Fruit fly (Drosophila melanogaster) whole organism, embryonic: Measurements from ENCODE around the gene Hacd1.
A peak's percentile ranks its signal among the peaks of the same experiment; 100 is the strongest.

ENCODE experiments used
- Atf3 ChIP-seq: fragments of 200-800 bp; sonication (Bioruptor generic); optimal IDR thresholded peaks from 3 replicates; lab custom pipeline; 2016; ENCODE audit warnings: missing biosample characterization, missing genetic modification characterization
- Atf6 ChIP-seq: fragments of 200-800 bp; sonication (Bioruptor generic); IDR thresholded peaks from 2 replicates; pipeline ENCODE4 v1.3.6; 2022; ENCODE audit warnings: missing biosample characterization, missing genetic modification characterization
- BtbVII ChIP-seq: fragments of 200-800 bp; sonication (Bioruptor generic); optimal IDR thresholded peaks from 3 replicates; lab custom pipeline; 2017; ENCODE audit warnings: missing biosample characterization, mild to moderate bottlenecking, missing genetic modification characterization
- CG11398 ChIP-seq: fragments of 200-800 bp; sonication (Bioruptor generic); optimal IDR thresholded peaks from 2 replicates; lab custom pipeline; 2016; ENCODE audit warnings: missing biosample characterization, missing genetic modification characterization
- CG11456 ChIP-seq: fragments of 200-800 bp; sonication (Bioruptor generic); IDR thresholded peaks from 3 replicates; pipeline ENCODE4 v1.3.6; 2022; ENCODE audit warnings: missing biosample characterization, missing genetic modification characterization
- CG11695 ChIP-seq: fragments of 200-800 bp; sonication (Bioruptor generic); IDR thresholded peaks from 3 replicates; pipeline ENCODE4 v1.3.6; 2022; ENCODE audit warnings: missing biosample characterization, missing genetic modification characterization
- CG11723 ChIP-seq: fragments of 200-800 bp; sonication (Bioruptor generic); optimal IDR thresholded peaks from 2 replicates; lab custom pipeline; 2017; ENCODE audit warnings: missing biosample characterization, mild to moderate bottlenecking, missing genetic modification characterization
- CG12104 ChIP-seq: fragments of 200-800 bp; sonication (Bioruptor generic); optimal IDR thresholded peaks from 3 replicates; lab custom pipeline; 2016; ENCODE audit warnings: missing biosample characterization, missing genetic modification characterization
- CG12219 ChIP-seq: fragments of 200-800 bp; sonication (Bioruptor generic); optimal IDR thresholded peaks from 3 replicates; lab custom pipeline; 2018; ENCODE audit warnings: missing biosample characterization, mild to moderate bottlenecking, missing genetic modification characterization
- CG12769 ChIP-seq: fragments of 200-800 bp; sonication (Bioruptor generic); optimal IDR thresholded peaks from 2 replicates; lab custom pipeline; 2019; ENCODE audit warnings: missing biosample characterization, mild to moderate bottlenecking, missing genetic modification characterization, moderate library complexity
- CG14965 ChIP-seq: fragments of 200-800 bp; sonication (Bioruptor generic); optimal IDR thresholded peaks from 2 replicates; lab custom pipeline; 2016; ENCODE audit warnings: missing biosample characterization, missing genetic modification characterization, borderline replicate concordance
- CG1647 ChIP-seq: fragments of 200-800 bp; sonication (Bioruptor generic); optimal IDR thresholded peaks from 3 replicates; lab custom pipeline; 2016; ENCODE audit warnings: missing biosample characterization, missing genetic modification characterization
- CG16863 ChIP-seq: fragments of 200-800 bp; sonication (Bioruptor generic); optimal IDR thresholded peaks from 3 replicates; lab custom pipeline; 2016; ENCODE audit warnings: missing biosample characterization, missing genetic modification characterization
- CG17359 ChIP-seq: fragments of 200-800 bp; sonication (Bioruptor generic); optimal IDR thresholded peaks from 3 replicates; lab custom pipeline; 2018; ENCODE audit warnings: missing biosample characterization, mild to moderate bottlenecking, missing genetic modification characterization, moderate library complexity
- CG17361 ChIP-seq: fragments of 200-800 bp; sonication (Bioruptor generic); IDR thresholded peaks from 3 replicates; pipeline ENCODE4 v1.3.6; 2022; ENCODE audit warnings: missing biosample characterization, missing genetic modification characterization
- CG17612 ChIP-seq: fragments of 200-800 bp; sonication (Bioruptor generic); IDR thresholded peaks from 2 replicates; pipeline ENCODE4 v1.3.6; 2022; ENCODE audit warnings: missing biosample characterization, missing genetic modification characterization
- CG2120 ChIP-seq: fragments of 200-800 bp; sonication (Bioruptor generic); optimal IDR thresholded peaks from 3 replicates; lab custom pipeline; 2016; ENCODE audit warnings: missing biosample characterization, missing genetic modification characterization
- CG2875 ChIP-seq: fragments of 200-800 bp; sonication (Bioruptor generic); optimal IDR thresholded peaks from 2 replicates; lab custom pipeline; 2017; ENCODE audit warnings: missing biosample characterization, mild to moderate bottlenecking, missing genetic modification characterization, missing genetic modification reagents
- CG4328 ChIP-seq: fragments of 200-800 bp; sonication (Bioruptor generic); optimal IDR thresholded peaks from 3 replicates; lab custom pipeline; 2017; ENCODE audit warnings: missing biosample characterization, missing genetic modification reagents, missing genetic modification characterization
- CG5180 ChIP-seq: fragments of 200-800 bp; sonication (Bioruptor generic); optimal IDR thresholded peaks from 3 replicates; lab custom pipeline; 2017; ENCODE audit warnings: missing biosample characterization, missing genetic modification characterization, mild to moderate bottlenecking, moderate library complexity, missing genetic modification reagents
- CG6765 ChIP-seq: fragments of 200-800 bp; sonication (Bioruptor generic); optimal IDR thresholded peaks from 3 replicates; lab custom pipeline; 2017; ENCODE audit warnings: missing biosample characterization, mild to moderate bottlenecking, missing genetic modification characterization
- CG6813 ChIP-seq: fragments of 200-800 bp; sonication (Bioruptor generic); optimal IDR thresholded peaks from 2 replicates; lab custom pipeline; 2017; ENCODE audit warnings: missing biosample characterization, missing genetic modification characterization, mild to moderate bottlenecking, moderate library complexity, missing genetic modification reagents
- CG7963 ChIP-seq: fragments of 200-800 bp; sonication (Bioruptor generic); IDR thresholded peaks from 3 replicates; pipeline ENCODE4 v1.3.6; 2022; ENCODE audit warnings: missing biosample characterization, missing genetic modification characterization; ENCODE audit not compliant: partially characterized antibody
- CG8290 ChIP-seq, 3 experiments: fragments of 200-800 bp; sonication (Bioruptor generic); optimal IDR thresholded peaks; 2 replicates each; lab custom pipeline; 2016 to 2019; ENCODE audit warnings: missing biosample characterization in 3 of 3, missing genetic modification characterization in 3 of 3, mild to moderate bottlenecking in 2 of 3, moderate library complexity in 1 of 3
- Camta ChIP-seq: fragments of 200-800 bp; sonication (Bioruptor generic); optimal IDR thresholded peaks from 2 replicates; lab custom pipeline; 2016; ENCODE audit warnings: missing biosample characterization, missing genetic modification characterization
- Ets65A ChIP-seq: fragments of 200-800 bp; sonication (Bioruptor generic); peaks from one replicate; lab custom pipeline; 2016; ENCODE audit warnings: missing biosample characterization, missing genetic modification characterization
- H15 ChIP-seq: fragments of 200-800 bp; sonication (Bioruptor generic); IDR thresholded peaks from 3 replicates; pipeline ENCODE4 v1.3.6; 2022; ENCODE audit warnings: missing biosample characterization, missing genetic modification characterization
- H2.0 ChIP-seq: fragments of 200-800 bp; sonication (Bioruptor generic); IDR thresholded peaks from 2 replicates; pipeline ENCODE4 v1.3.6; 2022; ENCODE audit warnings: missing biosample characterization, missing genetic modification characterization
- Hey ChIP-seq: fragments of 200-800 bp; sonication (Bioruptor generic); optimal IDR thresholded peaks from 3 replicates; lab custom pipeline; 2018; ENCODE audit warnings: missing biosample characterization, mild to moderate bottlenecking, missing genetic modification characterization
- HmgD ChIP-seq: fragments of 200-800 bp; sonication (Bioruptor generic); optimal IDR thresholded peaks from 3 replicates; lab custom pipeline; 2016; ENCODE audit warnings: missing biosample characterization, missing genetic modification characterization
- Hmx ChIP-seq: fragments of 200-800 bp; sonication (Bioruptor generic); optimal IDR thresholded peaks from 2 replicates; lab custom pipeline; 2016; ENCODE audit warnings: missing biosample characterization, missing genetic modification characterization
- Meics ChIP-seq: fragments of 200-800 bp; sonication (Bioruptor generic); optimal IDR thresholded peaks from 2 replicates; lab custom pipeline; 2017; ENCODE audit warnings: missing biosample characterization, mild to moderate bottlenecking, missing genetic modification characterization
- NfI ChIP-seq: fragments of 200-800 bp; sonication (Bioruptor generic); optimal IDR thresholded peaks from 3 replicates; lab custom pipeline; 2018; ENCODE audit warnings: missing biosample characterization, mild to moderate bottlenecking, missing genetic modification characterization, moderate library complexity
- Opbp ChIP-seq: fragments of 200-800 bp; sonication (Bioruptor generic); IDR thresholded peaks from 3 replicates; pipeline ENCODE4 v1.3.6; 2022; ENCODE audit warnings: missing biosample characterization, missing genetic modification characterization; ENCODE audit not compliant: partially characterized antibody
- ac ChIP-seq: fragments of 200-800 bp; sonication (Bioruptor generic); optimal IDR thresholded peaks from 3 replicates; lab custom pipeline; 2017; ENCODE audit warnings: missing biosample characterization, mild to moderate bottlenecking, missing genetic modification characterization
- cas ChIP-seq: fragments of 200-800 bp; sonication (Bioruptor generic); IDR thresholded peaks from 2 replicates; pipeline ENCODE4 v1.3.6; 2022; ENCODE audit warnings: missing biosample characterization, missing genetic modification characterization
- chinmo ChIP-seq: fragments of 200-800 bp; sonication (Bioruptor generic); IDR thresholded peaks from 4 replicates; pipeline ENCODE4 v1.3.6; 2022; ENCODE audit warnings: missing biosample characterization, missing genetic modification characterization; ENCODE audit not compliant: partially characterized antibody
- chm ChIP-seq: fragments of 200-800 bp; sonication (Bioruptor generic); IDR thresholded peaks from 2 replicates; pipeline ENCODE4 v1.3.6; 2022; ENCODE audit warnings: missing biosample characterization, missing genetic modification characterization
- ci ChIP-seq: fragments of 200-800 bp; sonication (Bioruptor generic); IDR thresholded peaks from 3 replicates; pipeline ENCODE4 v1.3.6; 2022; ENCODE audit warnings: missing biosample characterization, missing genetic modification characterization
- crc ChIP-seq: fragments of 200-800 bp; sonication (Bioruptor generic); optimal IDR thresholded peaks from 2 replicates; lab custom pipeline; 2016; ENCODE audit warnings: missing biosample characterization, missing genetic modification characterization
- dysf ChIP-seq: fragments of 200-800 bp; sonication (Bioruptor generic); IDR thresholded peaks from 3 replicates; pipeline ENCODE4 v1.3.6; 2022; ENCODE audit warnings: missing biosample characterization, missing genetic modification characterization
- eyg ChIP-seq: fragments of 200-800 bp; sonication (Bioruptor generic); optimal IDR thresholded peaks from 3 replicates; lab custom pipeline; 2016; ENCODE audit warnings: missing biosample characterization, missing genetic modification characterization
- grn ChIP-seq: fragments of 200-800 bp; sonication (Bioruptor generic); optimal IDR thresholded peaks from 3 replicates; lab custom pipeline; 2017; ENCODE audit warnings: missing biosample characterization, missing genetic modification characterization
- kah ChIP-seq: fragments of 200-800 bp; sonication (Bioruptor generic); optimal IDR thresholded peaks from 2 replicates; lab custom pipeline; 2018; ENCODE audit warnings: missing biosample characterization, mild to moderate bottlenecking, missing genetic modification characterization
- mld ChIP-seq: fragments of 200-800 bp; sonication (Bioruptor generic); IDR thresholded peaks from 3 replicates; pipeline ENCODE4 v1.3.6; 2022; ENCODE audit warnings: missing biosample characterization, missing genetic modification characterization; ENCODE audit not compliant: partially characterized antibody
- nau ChIP-seq: fragments of 200-800 bp; sonication (Bioruptor generic); optimal IDR thresholded peaks from 3 replicates; lab custom pipeline; 2017; ENCODE audit warnings: missing biosample characterization, mild to moderate bottlenecking, missing genetic modification characterization, missing genetic modification reagents
- pb ChIP-seq: fragments of 200-800 bp; sonication (Bioruptor generic); optimal IDR thresholded peaks from 3 replicates; lab custom pipeline; 2016; ENCODE audit warnings: missing biosample characterization, missing genetic modification characterization
- pum ChIP-seq: fragments of 200-800 bp; sonication (Bioruptor generic); optimal IDR thresholded peaks from 2 replicates; lab custom pipeline; 2016; ENCODE audit warnings: missing biosample characterization, missing genetic modification characterization
- run ChIP-seq: fragments of 200-800 bp; sonication (Bioruptor generic); optimal IDR thresholded peaks from 3 replicates; lab custom pipeline; 2018; ENCODE audit warnings: missing biosample characterization, mild to moderate bottlenecking, missing genetic modification characterization
- sens-2 ChIP-seq: fragments of 200-800 bp; sonication (Bioruptor generic); IDR thresholded peaks from 2 replicates; pipeline ENCODE4 v1.3.6; 2022; ENCODE audit warnings: missing biosample characterization, missing genetic modification characterization
- tll ChIP-seq, 2 experiments: fragments of 200-800 bp in 1 of 2; fragments of >200 bp in 1 of 2; sonication (Bioruptor generic) in 1 of 2; optimal IDR thresholded peaks; 2 replicates each; lab custom pipeline; 2017 to 2019; ENCODE audit warnings: missing biosample characterization in 2 of 2, missing genetic modification characterization in 2 of 2, mild to moderate bottlenecking in 1 of 2, moderate library complexity in 1 of 2

Hacd1 gene

dm6 chr2L:12021193-12021592, 19.1 kb upstream of the Hacd1 start (continued):
- TF ChIP-seq CG16863 = peak; percentile 37
- no peak for TF ChIP-seq crc (GFP tag; lab: Kevin White, UChicago)
- TF ChIP-seq grn (GFP tag; lab: Kevin White, UChicago) = peak; percentile 23
- no peak for TF ChIP-seq mld (GFP tag; lab: Robert Waterston, UW)
- TF ChIP-seq HmgD (GFP tag; lab: Kevin White, UChicago) = no peak
- peak; percentile 67 for TF ChIP-seq Hey (tag; lab: Kevin White, UChicago)
- TF ChIP-seq CG7963 (GFP tag; lab: Robert Waterston, UW) = no peak
- peak; percentile 33 for TF ChIP-seq CG1647 (GFP tag; lab: Kevin White, UChicago)
- no peak for TF ChIP-seq nau (GFP tag; lab: Kevin White, UChicago)
- TF ChIP-seq CG12219 (GFP tag; lab: Kevin White, UChicago) = peak; percentile 54
- TF ChIP-seq Atf6 (GFP tag; lab: Robert Waterston, UW) = peak; percentile 83
- TF ChIP-seq CG11723 (GFP tag; lab: Kevin White, UChicago) = peak; percentile 42
- TF ChIP-seq Ets65A (GFP tag; lab: Kevin White, UChicago) = no peak
- TF ChIP-seq CG12104 = peak; percentile 32
- no peak for TF ChIP-seq chinmo
- peak; percentile 7 for TF ChIP-seq CG14965 (GFP tag; lab: Kevin White, UChicago)
- no peak for TF ChIP-seq Atf3 (GFP tag; lab: Kevin White, UChicago)
- no peak for TF ChIP-seq chm (GFP tag; lab: Robert Waterston, UW)
- peak; percentile 88 for TF ChIP-seq CG2875 (GFP tag; lab: Kevin White, UChicago)
- TF ChIP-seq pb (GFP tag; lab: Kevin White, UChicago) = no peak
- peak; percentile 12 for TF ChIP-seq Camta (GFP tag; lab: Kevin White, UChicago)
- no peak for TF ChIP-seq H15 (GFP tag; lab: Robert Waterston, UW)
- peak; percentile 69; the same call in 1 of the 3 replicates for TF ChIP-seq ci (GFP tag; lab: Robert Waterston, UW)
- TF ChIP-seq kah (GFP tag; lab: Kevin White, UChicago) = no peak
- no peak for TF ChIP-seq CG6765 (GFP tag; lab: Kevin White, UChicago)
- TF ChIP-seq pum = no peak
- TF ChIP-seq Hmx (GFP tag; lab: Kevin White, UChicago) = no peak
- TF ChIP-seq CG6813 = peak; percentile 90
- TF ChIP-seq CG11456 (GFP tag; lab: Robert Waterston, UW) = no peak
- no peak for TF ChIP-seq CG12769 (tag; lab: Kevin White, UChicago)
- no peak for TF ChIP-seq tll (GFP tag; optimal IDR thresholded peaks at IDR 0.05; lab: Kevin White, UChicago)
- TF ChIP-seq eyg = no peak
- TF ChIP-seq run (tag; lab: Kevin White, UChicago) = no peak
- TF ChIP-seq BtbVII (GFP tag; lab: Kevin White, UChicago) = peak; percentile 74
- TF ChIP-seq Meics = peak; percentile 60
- peak; percentile 50; the same call in 1 of the 3 replicates for TF ChIP-seq CG11695 (GFP tag; lab: Robert Waterston, UW)
- peak; percentile 8 for TF ChIP-seq ac (GFP tag; lab: Kevin White, UChicago)
- peak; percentile 25 for TF ChIP-seq CG4328 (GFP tag; lab: Kevin White, UChicago)
- TF ChIP-seq CG2120 (GFP tag; lab: Kevin White, UChicago) = peak; percentile 52
- peak; percentile 74 for TF ChIP-seq CG17359 (tag; lab: Kevin White, UChicago)
- peak; percentile 54 for TF ChIP-seq CG11398 (GFP tag; lab: Kevin White, UChicago)
- TF ChIP-seq H2.0 (GFP tag; lab: Robert Waterston, UW) = no peak
- TF ChIP-seq sens-2 (GFP tag; lab: Robert Waterston, UW) = no peak
- TF ChIP-seq cas (GFP tag; lab: Robert Waterston, UW) = no peak
- no peak for TF ChIP-seq CG5180 (GFP tag; lab: Kevin White, UChicago)
- TF ChIP-seq Opbp (GFP tag; lab: Robert Waterston, UW) = no peak
- no peak for TF ChIP-seq CG17612 (GFP tag; lab: Robert Waterston, UW)
- TF ChIP-seq CG8290 (GFP tag; optimal IDR thresholded peaks at IDR 0.05; lab: Kevin White, UChicago) = no peak
- TF ChIP-seq CG8290 (tag; optimal IDR thresholded peaks at IDR 0.05; lab: Kevin White, UChicago) = peak; percentile 47 to 91
- TF ChIP-seq CG17361 (GFP tag; lab: Robert Waterston, UW) = 0 out of 3 replicates have a peak, but pooled peaks have one; percentile 13
- peak; percentile 37 for TF ChIP-seq NfI (GFP tag; lab: Kevin White, UChicago)
- peak; percentile 47; the same call in 2 of the 3 replicates for TF ChIP-seq dysf (GFP tag; lab: Robert Waterston, UW)
